Fruit fly (Drosophila melanogaster): Measurements from ENCODE around the gene glu.

- TF ChIP-seq CG14655 (GFP tag; optimal IDR thresholded peaks at IDR 0.05): no peak
- TF ChIP-seq CG8159 (tag; optimal IDR thresholded peaks at IDR 0.05): no peak
- TF ChIP-seq CG15710 (tag; optimal IDR thresholded peaks at IDR 0.05): no peak
- no peak for TF ChIP-seq CG17806 (tag; optimal IDR thresholded peaks at IDR 0.05)
- no peak for TF ChIP-seq CG8301 (tag; optimal IDR thresholded peaks at IDR 0.05)
- TF ChIP-seq CG32121 (GFP tag; IDR thresholded peaks at IDR 0.05): no peak
Observed at dm6 chr2L:16719643-16720515, 18.3 kb downstream of the glu start, which contains the start of gene Cyt-c-p.
